Worm (Caenorhabditis elegans): ENCODE results near the gene nhr-22.

The nhr-22 gene

ce11 chrII:6489711-6490184, 40.2 kb upstream of the nhr-22 start, which contains the start of the genes snr-3 and rsp-5 (continued):
- TF ChIP-seq dpl-1 (GFP tag; optimal IDR thresholded peaks at IDR 0.05) (peak; percentile 10), snpc-1.3 (tag; optimal IDR thresholded peaks at IDR 0.05; ENCODE audit: insufficient read depth) (peak; percentile 53), rcor-1 (GFP tag; IDR thresholded peaks at IDR 0.05) (peak; percentile 54; the same call in 1 of the 2 replicates), fkh-3 (tag; optimal IDR thresholded peaks at IDR 0.05) (no peak), F23B12.7 (tag; optimal IDR thresholded peaks at IDR 0.05; ENCODE audit: insufficient read depth) (peak; percentile 93), lsl-1 (GFP tag; optimal IDR thresholded peaks at IDR 0.05) (peak; percentile 92), madf-10 (tag; optimal IDR thresholded peaks at IDR 0.05) (no peak), Y79H2A.3 (GFP tag; conservative IDR thresholded peaks at IDR 0.05) (no peak), nfya-1 (tag; optimal IDR thresholded peaks at IDR 0.05; ENCODE audit: borderline replicate concordance, insufficient read depth) (no peak), efl-1 (GFP tag; optimal IDR thresholded peaks at IDR 0.05) (peak; percentile 49), hlh-26 (GFP tag; conservative IDR thresholded peaks at IDR 0.05) (no peak), mcd-1 (GFP tag; IDR thresholded peaks at IDR 0.05) (peak; percentile 74), lsy-27 (tag; optimal IDR thresholded peaks at IDR 0.05; ENCODE audit: borderline replicate concordance, insufficient read depth) (no peak), T26A5.8 (tag; optimal IDR thresholded peaks at IDR 0.05) (no peak), zfh-2 (GFP tag; conservative IDR thresholded peaks at IDR 0.05) (no peak), unc-62 (GFP tag; optimal IDR thresholded peaks at IDR 0.05) (no peak), tlf-1 (GFP tag; optimal IDR thresholded peaks at IDR 0.05) (peak; percentile 51), B0261.1 (tag; optimal IDR thresholded peaks at IDR 0.05) (no peak), dox-1 (GFP tag; IDR thresholded peaks at IDR 0.05) (peak; percentile 81), ztf-22 (GFP tag; optimal IDR thresholded peaks at IDR 0.05) (no peak), tbp1 (GFP tag; optimal IDR thresholded peaks at IDR 0.05) (peak; percentile 50), ZK185.1 (tag; optimal IDR thresholded peaks at IDR 0.05; ENCODE audit: poor library complexity, severe bottlenecking) (peak; percentile 40), Y95B8A.8 (GFP tag; IDR thresholded peaks at IDR 0.05) (no peak), Y53G8AR.9 (GFP tag; conservative IDR thresholded peaks at IDR 0.05) (no peak), snpc-3.4 (tag; optimal IDR thresholded peaks at IDR 0.05) (peak; percentile 41), nhr-120 (GFP tag; IDR thresholded peaks at IDR 0.05) (no peak), lin-40 (tag; optimal IDR thresholded peaks at IDR 0.05) (peak; percentile 12), madf-6 (GFP tag; IDR thresholded peaks at IDR 0.05) (peak; percentile 89), mel-28 (tag; optimal IDR thresholded peaks at IDR 0.05; ENCODE audit: borderline replicate concordance) (no peak), C06A6.2 (GFP tag; conservative IDR thresholded peaks at IDR 0.05) (no peak), F49E8.2 (tag; optimal IDR thresholded peaks at IDR 0.05; ENCODE audit: insufficient read depth) (peak; percentile 55), F57C9.4 (tag; optimal IDR thresholded peaks at IDR 0.05) (no peak), K12H6.12 (tag; optimal IDR thresholded peaks at IDR 0.05) (no peak), lin-54 (GFP tag; optimal IDR thresholded peaks at IDR 0.05) (peak; percentile 70), F33H1.4 (GFP tag; IDR thresholded peaks at IDR 0.05) (peak; percentile 97), ekl-4 (GFP tag; IDR thresholded peaks at IDR 0.05) (peak; percentile 72; the same call in 1 of the 2 replicates), xnd-1 (tag; optimal IDR thresholded peaks at IDR 0.05) (peak; percentile 56)

- no peak for TF ChIP-seq egrh-3 (GFP tag; IDR thresholded peaks at IDR 0.05)
- TF ChIP-seq ccch-3 (GFP tag; optimal IDR thresholded peaks at IDR 0.05): no peak
- no peak for TF ChIP-seq nfya-1 (tag; optimal IDR thresholded peaks at IDR 0.05; ENCODE audit: borderline replicate concordance, insufficient read depth)
- TF ChIP-seq nhr-80 (tag; optimal IDR thresholded peaks at IDR 0.05): peak; percentile 82
- TF ChIP-seq Y56A3A.18 (GFP tag; IDR thresholded peaks at IDR 0.05): no peak
- TF ChIP-seq sea-2 (GFP tag; IDR thresholded peaks at IDR 0.05): no peak
- TF ChIP-seq lin-26 (GFP tag; IDR thresholded peaks at IDR 0.05): no peak
- 0 out of 2 replicates have a peak, but pooled peaks have one; percentile 24 for TF ChIP-seq cebp-1 (GFP tag; IDR thresholded peaks at IDR 0.05)
- TF ChIP-seq cebp-1 (tag; optimal IDR thresholded peaks at IDR 0.05): no peak
- no peak for TF ChIP-seq K12H6.12 (tag; optimal IDR thresholded peaks at IDR 0.05)
- TF ChIP-seq Y95B8A.8 (GFP tag; IDR thresholded peaks at IDR 0.05): no peak
- no peak for TF ChIP-seq die-1 (tag; optimal IDR thresholded peaks at IDR 0.05)
- TF ChIP-seq dox-1 (GFP tag; IDR thresholded peaks at IDR 0.05): no peak
- no peak for TF ChIP-seq akir-1 (GFP tag; optimal IDR thresholded peaks at IDR 0.05)
- TF ChIP-seq ceh-27 (GFP tag; optimal IDR thresholded peaks at IDR 0.05): no peak
Observed at ce11 chrII:6486344-6486743, 36.8 kb upstream of the nhr-22 start.
